Fruit fly (Drosophila melanogaster) Kc167 (cell line): ENCODE results near the gene CG17475.

ENCODE experiments used
- Myc ChIP-seq: fragments of >200 bp; optimal IDR thresholded peaks from 2 replicates; lab custom pipeline; 2017; ENCODE audit warnings: missing external identifiers
- Sin3A ChIP-seq: fragments of >200 bp; optimal IDR thresholded peaks from 2 replicates; lab custom pipeline; 2018; ENCODE audit warnings: missing external identifiers
- h ChIP-seq: fragments of >200 bp; optimal IDR thresholded peaks from 3 replicates; lab custom pipeline; 2018; ENCODE audit warnings: missing external identifiers
- insv ChIP-seq: fragments of >200 bp; optimal IDR thresholded peaks from 3 replicates; lab custom pipeline; 2018; ENCODE audit warnings: missing external identifiers
- psq ChIP-seq: fragments of >200 bp; optimal IDR thresholded peaks from 2 replicates; lab custom pipeline; 2017; ENCODE audit warnings: missing external identifiers
- ttk ChIP-seq: sonication (Bioruptor generic); optimal IDR thresholded peaks from 2 replicates; lab custom pipeline; 2017; ENCODE audit warnings: missing external identifiers

DNA sequence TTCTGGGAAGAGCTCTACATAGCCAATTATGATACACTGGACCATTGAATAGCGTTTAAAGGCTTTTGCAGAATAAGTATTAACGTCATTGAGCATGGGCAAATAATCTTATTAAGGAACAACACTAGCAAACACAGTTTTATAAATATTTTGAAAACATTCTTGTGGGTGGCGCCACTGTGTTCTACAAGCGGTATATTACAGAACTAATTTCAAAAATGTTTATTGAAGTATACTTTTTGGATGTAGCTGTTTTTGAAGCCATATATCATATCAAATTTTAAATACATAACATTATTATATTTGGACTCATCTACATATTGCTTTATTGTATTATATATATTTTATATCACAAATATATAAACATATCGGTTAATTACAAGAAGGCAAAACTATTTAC lies 21.3 kb downstream of the CG17475 start:
- TF ChIP-seq psq (lab: Kevin White, UChicago) (no peak), h (lab: Kevin White, UChicago) (no peak), Myc (lab: Kevin White, UChicago) (no peak), ttk (no peak), Sin3A (lab: Kevin White, UChicago) (no peak), insv (lab: Kevin White, UChicago) (no peak)
